Worm (Caenorhabditis elegans) whole organism, young adult: ENCODE results near the gene C45B11.5.
A peak's percentile ranks its signal among the peaks of the same experiment; 100 is the strongest.

Experiments
- akir-1 ChIP-seq: fragments of 200-800 bp; sonication (Bioruptor generic); optimal IDR thresholded peaks from 2 replicates; lab custom pipeline; 2018; ENCODE audit warnings: mild to moderate bottlenecking, missing genetic modification characterization, moderate library complexity, missing compliant biosample characterization
- ama-1 ChIP-seq, 3 experiments: fragments of 150-350 bp in 1 of 3; sonication (generic microtip) in 2 of 3; optimal IDR thresholded peaks; 2 replicates each; lab custom pipeline; 2014 to 2018; ENCODE audit warnings: missing biosample characterization in 2 of 3, missing genetic modification characterization in 2 of 3, missing genetic modification reagents in 2 of 3
- ceh-40 ChIP-seq: fragments of 200-800 bp; sonication (Bioruptor generic); IDR thresholded peaks from 2 replicates; pipeline ENCODE4 v1.3.6; 2022; ENCODE audit warnings: missing genetic modification characterization, missing compliant biosample characterization
- ceh-91 ChIP-seq: fragments of 200-800 bp; sonication (Bioruptor generic); IDR thresholded peaks from 2 replicates; pipeline ENCODE4 v1.3.6; 2022; ENCODE audit warnings: missing genetic modification reagents, missing genetic modification characterization, missing compliant biosample characterization
- pha-4 ChIP-seq: fragments of 150-350 bp; sonication (generic microtip); optimal IDR thresholded peaks from 2 replicates; lab custom pipeline; 2014; ENCODE audit warnings: missing biosample characterization, missing genetic modification reagents, missing genetic modification characterization
- unc-130 ChIP-seq: sonication (generic microtip); optimal IDR thresholded peaks from 2 replicates; lab custom pipeline; 2016; ENCODE audit warnings: missing genetic modification reagents, missing genetic modification characterization, missing compliant biosample characterization
- unc-62 ChIP-seq: fragments of 150-350 bp; optimal IDR thresholded peaks from 2 replicates; lab custom pipeline; 2014; ENCODE audit warnings: missing biosample characterization, missing genetic modification reagents, missing genetic modification characterization

ce11 chrV:11059180-11059579 lies 17.6 kb downstream of the C45B11.5 start, which contains the start of gene T04C12.1:
- TF ChIP-seq unc-130 (GFP tag; lab: Kevin White, UChicago) (no peak), ama-1 (optimal IDR thresholded peaks at IDR 0.05; lab: Kevin White, UChicago) (peak; percentile 6), ama-1 (GFP tag; optimal IDR thresholded peaks at IDR 0.05; lab: Kevin White, UChicago) (no peak), akir-1 (no peak), ceh-40 (GFP tag; lab: Robert Waterston, UW) (no peak), pha-4 (no peak), ceh-91 (GFP tag; lab: Robert Waterston, UW) (no peak), unc-62 (GFP tag; lab: Kevin White, UChicago) (no peak)
